Fruit fly (Drosophila melanogaster) whole organism, wandering third instar larva: ENCODE measurements around the gene CG7246.

Experiments
- CG9705 ChIP-seq: fragments of 200-800 bp; sonication (Bioruptor generic); optimal IDR thresholded peaks from 2 replicates; lab custom pipeline; 2018; ENCODE audit warnings: missing biosample characterization, mild to moderate bottlenecking, missing genetic modification characterization
- CrebA ChIP-seq: fragments of 200-800 bp; sonication (Bioruptor generic); optimal IDR thresholded peaks from 2 replicates; lab custom pipeline; 2016; ENCODE audit warnings: missing biosample characterization, mild to moderate bottlenecking, missing genetic modification characterization, borderline replicate concordance
- Dif ChIP-seq: fragments of 200-275, 200-300 bp; sonication (Bioruptor generic); optimal IDR thresholded peaks from 2 replicates; lab custom pipeline; 2018; ENCODE audit warnings: missing biosample characterization, missing genetic modification characterization; ENCODE audit not compliant: partially characterized antibody
- GATAd ChIP-seq: sonication (Bioruptor generic); optimal IDR thresholded peaks from 2 replicates; lab custom pipeline; 2016; ENCODE audit warnings: missing biosample characterization, missing genetic modification characterization
- HLH106 ChIP-seq: fragments of 200-800 bp; optimal IDR thresholded peaks from 3 replicates; lab custom pipeline; 2019; ENCODE audit warnings: missing biosample characterization, mild to moderate bottlenecking, missing genetic modification characterization, moderate library complexity
- Hnf4 ChIP-seq: fragments of 200-800 bp; sonication (Bioruptor generic); optimal IDR thresholded peaks from 2 replicates; lab custom pipeline; 2016; ENCODE audit warnings: missing biosample characterization, mild to moderate bottlenecking, missing genetic modification characterization
- Hr78 ChIP-seq: fragments of >200 bp; optimal IDR thresholded peaks from 2 replicates; lab custom pipeline; 2017; ENCODE audit warnings: missing biosample characterization, missing genetic modification characterization
- Hr83 ChIP-seq: fragments of 200-300 bp; sonication (Bioruptor generic); optimal IDR thresholded peaks from 2 replicates; lab custom pipeline; 2016; ENCODE audit warnings: missing biosample characterization, mild to moderate bottlenecking, missing genetic modification characterization, moderate library complexity; ENCODE audit not compliant: poor library complexity, severe bottlenecking
- Mio ChIP-seq: sonication (Bioruptor generic); optimal IDR thresholded peaks from 2 replicates; lab custom pipeline; 2016; ENCODE audit warnings: missing biosample characterization, missing genetic modification characterization
- Myc ChIP-seq: fragments of >200 bp; optimal IDR thresholded peaks from 2 replicates; lab custom pipeline; 2017
- OdsH ChIP-seq: fragments of 200-800 bp; sonication (Bioruptor generic); optimal IDR thresholded peaks from 2 replicates; lab custom pipeline; 2016; ENCODE audit warnings: missing biosample characterization, mild to moderate bottlenecking, missing genetic modification characterization
- Rel ChIP-seq, 2 experiments: fragments of 200-800 bp; sonication (Bioruptor generic) in 1 of 2; optimal IDR thresholded peaks; 2 replicates in 1 of 2; 3 replicates in 1 of 2; lab custom pipeline; 2016 to 2019; ENCODE audit warnings: mild to moderate bottlenecking in 2 of 2, missing biosample characterization in 2 of 2, missing genetic modification characterization in 2 of 2, moderate library complexity in 1 of 2
- Sp1 ChIP-seq: fragments of 200-800 bp; sonication (Bioruptor generic); optimal IDR thresholded peaks from 3 replicates; lab custom pipeline; 2019; ENCODE audit warnings: missing biosample characterization, mild to moderate bottlenecking, missing genetic modification characterization, moderate library complexity
- Vsx2 ChIP-seq: fragments of 200-300, 225-300 bp; sonication (Bioruptor generic); optimal IDR thresholded peaks from 2 replicates; lab custom pipeline; 2018; ENCODE audit warnings: missing biosample characterization, missing genetic modification characterization; ENCODE audit not compliant: partially characterized antibody
- br ChIP-seq: fragments of 200-800 bp; sonication (Bioruptor generic); optimal IDR thresholded peaks from 2 replicates; lab custom pipeline; 2016; ENCODE audit warnings: missing biosample characterization, missing genetic modification characterization
- brk ChIP-seq: fragments of 200-800 bp; sonication (Bioruptor generic); optimal IDR thresholded peaks from 2 replicates; lab custom pipeline; 2016; ENCODE audit warnings: missing biosample characterization, mild to moderate bottlenecking, missing genetic modification characterization
- dl ChIP-seq, 2 experiments: fragments of 175-275, 200-275 bp in 1 of 2; fragments of 200-275 bp in 1 of 2; sonication (Bioruptor generic); optimal IDR thresholded peaks; lab custom pipeline; 2018; ENCODE audit warnings: mild to moderate bottlenecking in 2 of 2, missing biosample characterization in 2 of 2, missing genetic modification characterization in 2 of 2, moderate library complexity in 2 of 2; ENCODE audit not compliant: partially characterized antibody in 2 of 2, insufficient read depth in 1 of 2
- dmrt93B ChIP-seq: fragments of 200-800 bp; sonication (Bioruptor generic); optimal IDR thresholded peaks from 2 replicates; lab custom pipeline; 2018; ENCODE audit warnings: missing biosample characterization, mild to moderate bottlenecking, missing genetic modification characterization
- dsf ChIP-seq: sonication (Bioruptor generic); optimal IDR thresholded peaks from 2 replicates; lab custom pipeline; 2016; ENCODE audit warnings: missing biosample characterization, missing genetic modification characterization, borderline replicate concordance
- ey ChIP-seq: fragments of 200-800 bp; sonication (Bioruptor generic); optimal IDR thresholded peaks from 2 replicates; lab custom pipeline; 2016; ENCODE audit warnings: missing biosample characterization, missing genetic modification characterization
- foxo ChIP-seq, 2 experiments: fragments of 200-800 bp; sonication (Bioruptor generic); optimal IDR thresholded peaks; 2 replicates in 1 of 2; 3 replicates in 1 of 2; lab custom pipeline; 2016 to 2017; ENCODE audit warnings: missing biosample characterization in 2 of 2, missing genetic modification characterization in 2 of 2
- fru ChIP-seq: fragments of 200-800 bp; sonication (Bioruptor generic); optimal IDR thresholded peaks from 3 replicates; lab custom pipeline; 2016; ENCODE audit warnings: missing biosample characterization, mild to moderate bottlenecking, missing genetic modification characterization
- h ChIP-seq: fragments of 200-800 bp; sonication (Bioruptor generic); optimal IDR thresholded peaks from 3 replicates; lab custom pipeline; 2016; ENCODE audit warnings: missing biosample characterization, mild to moderate bottlenecking, missing genetic modification characterization
- lola ChIP-seq: fragments of >200 bp; optimal IDR thresholded peaks from 2 replicates; lab custom pipeline; 2017; ENCODE audit warnings: missing biosample characterization, missing genetic modification characterization
- pan ChIP-seq: fragments of >200 bp; optimal IDR thresholded peaks from 2 replicates; lab custom pipeline; 2017
- psq ChIP-seq: fragments of 200-800 bp; sonication (Bioruptor generic); optimal IDR thresholded peaks from 3 replicates; lab custom pipeline; 2017; ENCODE audit warnings: missing biosample characterization, mild to moderate bottlenecking, missing genetic modification characterization, moderate library complexity
- rgr ChIP-seq: fragments of 200-800 bp; sonication (Bioruptor generic); optimal IDR thresholded peaks from 3 replicates; lab custom pipeline; 2016; ENCODE audit warnings: missing biosample characterization, mild to moderate bottlenecking, missing genetic modification characterization
- sage ChIP-seq: fragments of 200-800 bp; sonication (Bioruptor generic); optimal IDR thresholded peaks from 2 replicates; lab custom pipeline; 2016; ENCODE audit warnings: missing biosample characterization, mild to moderate bottlenecking, missing genetic modification characterization
- woc ChIP-seq: sonication (Bioruptor generic); optimal IDR thresholded peaks from 2 replicates; lab custom pipeline; 2016; ENCODE audit warnings: missing biosample characterization, mild to moderate bottlenecking, missing genetic modification characterization

The CG7246 gene

dm6 chrX:9127264-9128011 is 46.6 kb upstream of the CG7246 start:
- TF ChIP-seq Hnf4 (GFP tag; lab: Kevin White, UChicago) (no peak), CG9705 (no peak), Dif (GFP tag; lab: Kevin White, UChicago) (no peak), br (GFP tag; lab: Kevin White, UChicago) (no peak), Hr83 (GFP tag; lab: Kevin White, UChicago) (no peak), rgr (GFP tag; lab: Kevin White, UChicago) (no peak), Hr78 (GFP tag; lab: Kevin White, UChicago) (no peak), dl (GFP tag; optimal IDR thresholded peaks at IDR 0.05; lab: Kevin White, UChicago; ENCODE audit: insufficient read depth in 1 of 2, partially characterized antibody in 2 of 2) (no peak), Vsx2 (GFP tag; lab: Kevin White, UChicago) (no peak), lola (GFP tag; lab: Kevin White, UChicago) (no peak)
- TF ChIP-seq, all 38 proteins: peak for 0

dm6 chrX:9122492-9122891 is 41.6 kb upstream of the CG7246 start:
- no peak for TF ChIP-seq Hr83 (GFP tag; lab: Kevin White, UChicago)
- TF ChIP-seq CrebA: no peak
- no peak for TF ChIP-seq Dif (GFP tag; lab: Kevin White, UChicago)
- TF ChIP-seq foxo (GFP tag; optimal IDR thresholded peaks at IDR 0.05; lab: Kevin White, UChicago): no peak
- no peak for TF ChIP-seq Rel (GFP tag; optimal IDR thresholded peaks at IDR 0.05; lab: Kevin White, UChicago)
- no peak for TF ChIP-seq Rel (tag; optimal IDR thresholded peaks at IDR 0.05; lab: Kevin White, UChicago)
- TF ChIP-seq Sp1 (GFP tag; lab: Kevin White, UChicago): no peak
- no peak for TF ChIP-seq fru (GFP tag; lab: Kevin White, UChicago)
- no peak for TF ChIP-seq woc (GFP tag; lab: Kevin White, UChicago)
- no peak for TF ChIP-seq pan (lab: Kevin White, UChicago)
- TF ChIP-seq Vsx2 (GFP tag; lab: Kevin White, UChicago): no peak
- no peak for TF ChIP-seq dmrt93B (GFP tag; lab: Kevin White, UChicago)
- no peak for TF ChIP-seq br (GFP tag; lab: Kevin White, UChicago)
- TF ChIP-seq Hnf4 (GFP tag; lab: Kevin White, UChicago): no peak
- no peak for TF ChIP-seq rgr (GFP tag; lab: Kevin White, UChicago)
- TF ChIP-seq Mio (GFP tag; lab: Kevin White, UChicago): no peak
- no peak for TF ChIP-seq ey (GFP tag; lab: Kevin White, UChicago)

DNA sequence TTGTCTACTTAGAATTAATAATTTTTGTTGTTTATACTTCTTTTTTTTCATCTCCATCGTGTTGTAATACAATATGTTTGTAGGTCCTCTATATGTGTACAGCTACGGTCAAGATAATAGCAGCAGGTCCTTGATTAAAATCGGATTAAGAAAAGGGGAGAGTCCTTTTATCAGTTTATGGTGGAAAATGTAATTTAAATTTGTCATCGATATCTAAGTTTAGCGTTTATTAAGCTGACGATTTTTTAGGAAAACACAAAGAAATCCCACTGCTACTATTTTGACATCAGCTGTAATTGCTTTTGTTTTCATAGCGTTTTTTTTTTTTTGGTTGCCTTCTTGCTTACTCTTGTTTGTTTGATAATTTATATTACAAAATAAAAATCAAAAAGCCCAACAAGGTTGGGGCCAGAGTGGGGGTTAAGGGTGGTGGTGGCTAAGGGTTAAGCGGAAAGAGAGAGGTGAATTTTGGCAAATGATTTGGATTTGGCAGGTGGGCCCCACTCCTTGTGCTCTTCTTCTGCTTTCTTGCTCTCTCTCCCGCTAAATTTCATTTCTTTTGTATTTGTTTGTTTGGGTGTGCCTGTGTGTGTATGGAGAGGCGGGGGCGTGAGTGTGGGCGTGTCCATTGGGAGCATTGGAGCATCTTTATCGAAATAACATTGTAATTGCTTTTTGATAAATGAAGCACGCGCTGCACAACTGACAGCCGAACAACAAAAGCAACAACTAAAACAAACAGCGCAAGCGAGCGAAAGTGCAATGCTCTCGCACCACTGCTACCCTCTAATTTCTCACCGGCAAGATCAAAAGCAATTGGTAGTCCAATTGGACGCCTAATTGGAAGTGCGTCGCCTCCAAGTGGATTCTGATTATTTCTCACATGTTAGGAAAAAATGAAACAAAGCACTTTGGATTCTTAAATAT is 40.2 kb upstream of the CG7246 start:
- TF ChIP-seq HLH106 (tag; lab: Kevin White, UChicago): peak; percentile 26
- peak; percentile 49 for TF ChIP-seq fru (GFP tag; lab: Kevin White, UChicago)
- TF ChIP-seq OdsH (GFP tag; lab: Kevin White, UChicago): peak; percentile 2
- TF ChIP-seq rgr (GFP tag; lab: Kevin White, UChicago): peak; percentile 30
- no peak for TF ChIP-seq psq
- TF ChIP-seq ey (GFP tag; lab: Kevin White, UChicago): peak; percentile 30
- peak; percentile 7 for TF ChIP-seq dmrt93B (GFP tag; lab: Kevin White, UChicago)
- TF ChIP-seq CG9705: no peak
- TF ChIP-seq woc (GFP tag; lab: Kevin White, UChicago): peak; percentile 17
- peak; percentile 21 for TF ChIP-seq h
- TF ChIP-seq foxo (GFP tag; optimal IDR thresholded peaks at IDR 0.05; lab: Kevin White, UChicago): peak in 1 of 2 experiments; percentile 45

DNA sequence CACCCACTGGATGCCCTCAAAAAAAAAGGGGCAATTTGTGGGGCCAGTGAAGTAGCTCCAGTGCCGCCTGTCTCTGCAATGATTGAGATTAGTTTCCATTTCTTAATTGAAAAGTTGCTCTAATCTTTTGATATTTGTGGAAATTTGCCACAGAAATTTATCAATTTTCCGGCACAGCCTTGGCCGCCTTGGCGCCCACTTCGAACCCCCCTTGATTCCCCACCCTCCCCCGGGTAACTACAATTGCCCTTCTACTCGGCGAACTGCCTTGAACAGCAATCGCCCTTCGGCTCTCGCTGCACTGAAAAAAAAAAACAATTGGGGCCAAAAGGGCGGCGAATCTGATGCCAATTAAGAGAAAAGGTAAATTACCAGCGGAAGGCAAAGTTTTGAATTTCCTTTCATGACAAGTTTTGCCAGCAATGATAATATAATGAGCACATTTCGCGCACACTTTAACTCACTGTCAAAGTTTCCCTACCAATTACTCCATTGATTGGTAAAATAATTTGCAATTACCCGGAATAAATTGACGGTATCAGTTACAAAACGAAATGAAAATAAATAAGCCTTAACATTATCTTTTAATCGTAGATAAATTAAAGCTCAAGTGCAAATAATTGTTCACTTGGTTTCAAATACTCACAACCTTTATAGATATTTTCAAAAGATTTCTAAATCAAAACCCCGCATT is 39.0 kb upstream of the CG7246 start:
- TF ChIP-seq fru (GFP tag; lab: Kevin White, UChicago) (no peak), Mio (GFP tag; lab: Kevin White, UChicago) (no peak), sage (no peak), br (GFP tag; lab: Kevin White, UChicago) (no peak), GATAd (GFP tag; lab: Kevin White, UChicago) (no peak), Vsx2 (GFP tag; lab: Kevin White, UChicago) (no peak), dsf (GFP tag; lab: Kevin White, UChicago) (no peak), Sp1 (GFP tag; lab: Kevin White, UChicago) (no peak), brk (no peak), Myc (lab: Kevin White, UChicago) (no peak), psq (no peak), Hnf4 (GFP tag; lab: Kevin White, UChicago) (no peak), lola (GFP tag; lab: Kevin White, UChicago) (no peak)
